Worm (Caenorhabditis elegans) whole organism, young adult: ENCODE data around the gene W03C9.2.

Experiments used
- B0261.1 ChIP-seq: sonication (generic microtip); optimal IDR thresholded peaks from 2 replicates; lab custom pipeline; 2016; ENCODE audit warnings: mild to moderate bottlenecking, missing genetic modification characterization, moderate library complexity, missing compliant biosample characterization
- B0336.3 ChIP-seq: fragments of 200-800 bp; sonication (Bioruptor generic); IDR thresholded peaks from 2 replicates; pipeline ENCODE4 v1.3.6; 2022; ENCODE audit warnings: missing genetic modification characterization, missing compliant biosample characterization
- C06A6.2 ChIP-seq: fragments of 200-800 bp; sonication (Bioruptor generic); conservative IDR thresholded peaks from 2 replicates; pipeline ENCODE4 v1.3.6; 2022; ENCODE audit warnings: missing genetic modification characterization, missing compliant biosample characterization
- F22D6.2 ChIP-seq: sonication (generic microtip); optimal IDR thresholded peaks from 2 replicates; lab custom pipeline; 2016; ENCODE audit warnings: mild to moderate bottlenecking, missing genetic modification characterization, missing compliant biosample characterization
- T07F8.4 ChIP-seq: sonication (generic microtip); optimal IDR thresholded peaks from 2 replicates; lab custom pipeline; 2016; ENCODE audit warnings: mild to moderate bottlenecking, missing genetic modification characterization, moderate library complexity, missing compliant biosample characterization
- T26A5.8 ChIP-seq: sonication (generic microtip); optimal IDR thresholded peaks from 2 replicates; lab custom pipeline; 2016; ENCODE audit warnings: missing genetic modification characterization, missing compliant biosample characterization
- attf-6 ChIP-seq: fragments of 200-800 bp; sonication (Bioruptor generic); IDR thresholded peaks from 2 replicates; pipeline ENCODE4 v1.3.6; 2022; ENCODE audit warnings: missing genetic modification reagents, missing genetic modification characterization, missing compliant biosample characterization
- ceh-27 ChIP-seq: fragments of 200-800 bp; sonication (Bioruptor generic); optimal IDR thresholded peaks from 2 replicates; lab custom pipeline; 2018; ENCODE audit warnings: mild to moderate bottlenecking, missing genetic modification characterization, moderate library complexity, missing compliant biosample characterization
- ceh-58 ChIP-seq: fragments of 200-800 bp; sonication (Bioruptor generic); IDR thresholded peaks from 2 replicates; pipeline ENCODE4 v1.3.6; 2022; ENCODE audit warnings: missing genetic modification characterization, missing compliant biosample characterization
- ceh-91 ChIP-seq: fragments of 200-800 bp; sonication (Bioruptor generic); IDR thresholded peaks from 2 replicates; pipeline ENCODE4 v1.3.6; 2022; ENCODE audit warnings: missing genetic modification reagents, missing genetic modification characterization, missing compliant biosample characterization
- die-1 ChIP-seq: sonication (generic microtip); optimal IDR thresholded peaks from 2 replicates; lab custom pipeline; 2016; ENCODE audit warnings: missing genotype, mild to moderate bottlenecking, missing genetic modification characterization, missing compliant biosample characterization
- dpff-1 ChIP-seq: sonication (generic microtip); optimal IDR thresholded peaks from 2 replicates; lab custom pipeline; 2017; ENCODE audit warnings: mild to moderate bottlenecking, missing genetic modification characterization, missing compliant biosample characterization
- efl-1 ChIP-seq: fragments of 150-350 bp; optimal IDR thresholded peaks from 2 replicates; lab custom pipeline; 2014; ENCODE audit warnings: missing biosample characterization, missing genetic modification reagents, missing genetic modification characterization
- egl-18 ChIP-seq: fragments of 200-800 bp; sonication (Bioruptor generic); IDR thresholded peaks from 2 replicates; pipeline ENCODE4 v1.3.6; 2022; ENCODE audit warnings: missing genetic modification reagents, missing genetic modification characterization, missing compliant biosample characterization
- egrh-3 ChIP-seq: fragments of 200-800 bp; sonication (Bioruptor generic); IDR thresholded peaks from 2 replicates; pipeline ENCODE4 v1.3.6; 2022; ENCODE audit warnings: missing genetic modification reagents, missing genetic modification characterization, missing compliant biosample characterization
- gei-17 ChIP-seq: fragments of 200-800 bp; sonication (Bioruptor generic); optimal IDR thresholded peaks from 2 replicates; lab custom pipeline; 2018; ENCODE audit warnings: mild to moderate bottlenecking, missing genetic modification characterization, missing compliant biosample characterization
- hmg-1.2 ChIP-seq: fragments of 200-800 bp; sonication (Bioruptor generic); IDR thresholded peaks from 2 replicates; pipeline ENCODE4 v1.3.6; 2022; ENCODE audit warnings: missing genetic modification reagents, missing genetic modification characterization, missing compliant biosample characterization
- hrde-1 ChIP-seq: sonication (generic microtip); optimal IDR thresholded peaks from 2 replicates; lab custom pipeline; 2016; ENCODE audit warnings: missing genetic modification characterization, mild to moderate bottlenecking, missing compliant biosample characterization, moderate library complexity, missing genotype, missing genetic modification reagents, borderline replicate concordance
- hsf-1 ChIP-seq: fragments of 200-800 bp; sonication (Bioruptor generic); IDR thresholded peaks from 2 replicates; pipeline ENCODE4 v1.3.6; 2022; ENCODE audit warnings: missing genetic modification reagents, missing genetic modification characterization, missing compliant biosample characterization
- lin-26 ChIP-seq: fragments of 200-800 bp; sonication (Bioruptor generic); IDR thresholded peaks from 2 replicates; pipeline ENCODE4 v1.3.6; 2022; ENCODE audit warnings: missing genetic modification reagents, missing genetic modification characterization, missing compliant biosample characterization
- lin-35 ChIP-seq, 3 experiments: fragments of 150-350 bp in 2 of 3; sonication (generic microtip) in 1 of 3; optimal IDR thresholded peaks; 2 replicates each; lab custom pipeline; 2014 to 2018; ENCODE audit warnings: missing biosample characterization in 3 of 3, missing genetic modification characterization in 3 of 3, missing genetic modification reagents in 3 of 3
- nfyb-1 ChIP-seq: fragments of 200-800 bp; sonication (Bioruptor generic); IDR thresholded peaks from 2 replicates; pipeline ENCODE4 v1.3.6; 2022; ENCODE audit warnings: missing genetic modification reagents, missing genetic modification characterization, missing compliant biosample characterization
- nhr-120 ChIP-seq: fragments of 200-800 bp; sonication (Bioruptor generic); IDR thresholded peaks from 2 replicates; pipeline ENCODE4 v1.3.6; 2022; ENCODE audit warnings: missing genetic modification characterization, missing compliant biosample characterization
- nhr-27 ChIP-seq: fragments of 200-800 bp; sonication (Bioruptor generic); optimal IDR thresholded peaks from 2 replicates; lab custom pipeline; 2018; ENCODE audit warnings: mild to moderate bottlenecking, missing genetic modification characterization, moderate library complexity, missing compliant biosample characterization
- nhr-80 ChIP-seq: sonication (generic microtip); optimal IDR thresholded peaks from 2 replicates; lab custom pipeline; 2016; ENCODE audit warnings: missing genetic modification characterization, missing compliant biosample characterization
- pha-4 ChIP-seq: fragments of 150-350 bp; sonication (generic microtip); optimal IDR thresholded peaks from 2 replicates; lab custom pipeline; 2014; ENCODE audit warnings: missing biosample characterization, missing genetic modification reagents, missing genetic modification characterization
- rec-8 ChIP-seq, 2 experiments: sonication (generic microtip); optimal IDR thresholded peaks; 2 replicates each; lab custom pipeline; 2016; ENCODE audit warnings: mild to moderate bottlenecking in 2 of 2, missing genetic modification characterization in 2 of 2, missing genetic modification reagents in 2 of 2, missing genotype in 2 of 2, missing biosample characterization in 1 of 2, missing compliant biosample characterization in 1 of 2, moderate library complexity in 1 of 2
- rpc-1 ChIP-seq, 2 experiments: fragments of 150-350 bp in 1 of 2; sonication (generic microtip) in 1 of 2; optimal IDR thresholded peaks; 2 replicates each; lab custom pipeline; 2014 to 2018; ENCODE audit warnings: missing biosample characterization in 1 of 2, missing genetic modification characterization in 1 of 2, missing genetic modification reagents in 1 of 2, missing genotype in 1 of 2
- snpc-3.4 ChIP-seq: sonication (generic microtip); optimal IDR thresholded peaks from 2 replicates; lab custom pipeline; 2017; ENCODE audit warnings: missing genetic modification characterization, mild to moderate bottlenecking, missing compliant biosample characterization, antibody characterized with exemption, moderate library complexity, missing genotype, missing genetic modification reagents
- snpc-4 ChIP-seq, 5 experiments: fragments of 150-350 bp in 1 of 5; sonication (generic microtip) in 4 of 5; optimal IDR thresholded peaks; 2 replicates each; lab custom pipeline; 2014 to 2018; ENCODE audit warnings: missing genetic modification characterization in 5 of 5, missing biosample characterization in 3 of 5, antibody characterized with exemption in 2 of 5, mild to moderate bottlenecking in 2 of 5, missing compliant biosample characterization in 2 of 5, missing genotype in 2 of 5, moderate library complexity in 2 of 5, missing genetic modification reagents in 1 of 5
- sptf-2 ChIP-seq: fragments of 200-800 bp; sonication (Bioruptor generic); optimal IDR thresholded peaks from 2 replicates; lab custom pipeline; 2018; ENCODE audit warnings: mild to moderate bottlenecking, missing genetic modification characterization, missing compliant biosample characterization
- tbp1 ChIP-seq: fragments of 200-800 bp; sonication (Bioruptor generic); optimal IDR thresholded peaks from 2 replicates; lab custom pipeline; 2018; ENCODE audit warnings: mild to moderate bottlenecking, missing genetic modification characterization, missing compliant biosample characterization
- zfh-2 ChIP-seq: fragments of 200-800 bp; sonication (Bioruptor generic); conservative IDR thresholded peaks from 2 replicates; pipeline ENCODE4 v1.3.6; 2022; ENCODE audit warnings: missing genetic modification reagents, missing genetic modification characterization, missing compliant biosample characterization
- ztf-22 ChIP-seq: fragments of 200-800 bp; sonication (Bioruptor generic); optimal IDR thresholded peaks from 2 replicates; lab custom pipeline; 2018; ENCODE audit warnings: mild to moderate bottlenecking, missing genetic modification characterization, moderate library complexity, missing compliant biosample characterization
- ztf-6 ChIP-seq: fragments of 200-800 bp; sonication (Bioruptor generic); IDR thresholded peaks from 2 replicates; pipeline ENCODE4 v1.3.6; 2022; ENCODE audit warnings: missing genetic modification reagents, missing genetic modification characterization, missing compliant biosample characterization

The W03C9.2 gene

ce11 chrII:11923620-11924298 lies 38.4 kb upstream of the W03C9.2 start:
- TF ChIP-seq hrde-1 (tag; lab: Kevin White, UChicago): no peak
- peak; percentile 83 for TF ChIP-seq hmg-1.2 (GFP tag; lab: Robert Waterston, UW)
- 0 out of 2 replicates have a peak, but pooled peaks have one; percentile 37 for TF ChIP-seq hsf-1
- TF ChIP-seq, all 124 proteins: peak for 2

DNA sequence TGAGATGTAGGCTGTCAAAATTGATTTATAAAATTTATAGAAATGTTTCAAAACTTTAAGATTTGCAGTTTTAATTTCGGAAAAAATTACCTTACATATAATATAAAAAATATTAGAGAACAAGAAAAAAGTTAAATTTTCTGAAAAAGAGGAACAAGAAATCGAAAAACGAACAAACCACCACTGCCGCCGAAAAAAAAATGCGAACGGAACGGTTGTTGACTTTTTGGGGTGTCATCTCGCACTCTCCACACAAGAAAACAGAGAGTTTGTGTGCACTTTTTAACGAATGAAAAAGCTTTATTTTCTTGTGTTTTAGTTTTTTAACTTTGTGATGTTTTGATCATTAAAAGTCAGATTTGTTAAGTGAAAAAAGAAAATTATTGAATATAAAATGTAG lies 37.0 kb upstream of the W03C9.2 start:
- no peak for TF ChIP-seq tbp1 (GFP tag; lab: Kevin White, UChicago)
- no peak for TF ChIP-seq pha-4 (tag; lab: Kevin White, UChicago)
- no peak for TF ChIP-seq B0261.1 (tag; lab: Kevin White, UChicago)

DNA sequence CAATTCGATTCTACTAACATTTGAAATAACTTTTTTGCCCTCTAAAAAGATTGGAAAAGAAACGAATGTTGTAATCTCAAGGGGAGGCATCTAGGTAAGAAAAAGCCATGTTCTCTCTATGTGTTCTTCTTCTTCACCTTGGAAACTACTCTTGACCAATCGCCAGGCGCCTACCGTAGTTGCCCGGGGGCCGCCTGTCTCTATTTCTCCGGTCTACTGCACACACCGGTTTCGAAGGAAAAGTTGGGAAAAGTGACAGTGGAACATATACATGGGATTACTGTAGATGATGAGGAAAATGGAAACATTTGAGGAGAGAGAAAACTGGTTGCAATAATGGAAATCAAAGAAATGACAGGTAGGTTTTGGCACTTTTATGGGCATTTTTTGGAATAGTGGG lies 35.7 kb upstream of the W03C9.2 start:
- TF ChIP-seq nhr-27 (tag; lab: Kevin White, UChicago) (no peak), nfyb-1 (GFP tag; lab: Robert Waterston, UW) (peak; percentile 73; the same call in 1 of the 2 replicates)

- no peak for TF ChIP-seq ceh-58
- no peak for TF ChIP-seq ztf-22 (GFP tag; lab: Kevin White, UChicago)
- no peak for TF ChIP-seq lin-26
- peak; percentile 13 for TF ChIP-seq ceh-27
- no peak for TF ChIP-seq tbp1 (GFP tag; lab: Kevin White, UChicago)
- no peak for TF ChIP-seq dpff-1 (tag; lab: Kevin White, UChicago)
- TF ChIP-seq gei-17 (GFP tag; lab: Kevin White, UChicago): no peak
- TF ChIP-seq rec-8 (tag; optimal IDR thresholded peaks at IDR 0.05; lab: Kevin White, UChicago): no peak
- no peak for TF ChIP-seq snpc-3.4 (tag; lab: Kevin White, UChicago)
- no peak for TF ChIP-seq hsf-1
- TF ChIP-seq F22D6.2 (tag; lab: Kevin White, UChicago): no peak
- TF ChIP-seq lin-35 (GFP tag; optimal IDR thresholded peaks at IDR 0.05; lab: Kevin White, UChicago): no peak
- TF ChIP-seq nfyb-1 (GFP tag; lab: Robert Waterston, UW): no peak
- no peak for TF ChIP-seq nhr-80 (tag; lab: Kevin White, UChicago)
- no peak for TF ChIP-seq snpc-4 (GFP tag; optimal IDR thresholded peaks at IDR 0.05; lab: Kevin White, UChicago)
- no peak for TF ChIP-seq snpc-4 (tag; optimal IDR thresholded peaks at IDR 0.05; lab: Kevin White, UChicago)
- no peak for TF ChIP-seq ztf-6 (GFP tag; lab: Robert Waterston, UW)
- TF ChIP-seq sptf-2 (GFP tag; lab: Kevin White, UChicago): no peak
- no peak for TF ChIP-seq nhr-120 (GFP tag; lab: Robert Waterston, UW)
- TF ChIP-seq efl-1 (GFP tag; lab: Kevin White, UChicago): peak; percentile 38
- 0 out of 2 replicates have a peak, but pooled peaks have one; percentile 29 for TF ChIP-seq egrh-3 (GFP tag; lab: Robert Waterston, UW)
- no peak for TF ChIP-seq T07F8.4 (tag; lab: Kevin White, UChicago)
- TF ChIP-seq rpc-1 (optimal IDR thresholded peaks at IDR 0.05; lab: Kevin White, UChicago): no peak
- no peak for TF ChIP-seq rpc-1 (tag; optimal IDR thresholded peaks at IDR 0.05; lab: Kevin White, UChicago)
- peak; percentile 42; the same call in 1 of the 2 replicates for TF ChIP-seq zfh-2
- TF ChIP-seq egl-18 (GFP tag; lab: Robert Waterston, UW): no peak
- TF ChIP-seq ceh-91 (GFP tag; lab: Robert Waterston, UW): no peak
- no peak for TF ChIP-seq T26A5.8 (tag; lab: Kevin White, UChicago)
- no peak for TF ChIP-seq hrde-1 (tag; lab: Kevin White, UChicago)
- TF ChIP-seq pha-4 (tag; lab: Kevin White, UChicago): no peak
- TF ChIP-seq C06A6.2 (GFP tag; lab: Robert Waterston, UW): no peak
- TF ChIP-seq attf-6: no peak
- TF ChIP-seq die-1 (tag; lab: Kevin White, UChicago): no peak
- no peak for TF ChIP-seq B0336.3 (GFP tag; lab: Robert Waterston, UW)
- TF ChIP-seq, all 124 proteins: peak for 4
Measured at ce11 chrII:11928752-11929151, 33.4 kb upstream of the W03C9.2 start.
